Fruit fly (Drosophila melanogaster): ENCODE data around the gene CG34130.

Gene CG34130

DNA sequence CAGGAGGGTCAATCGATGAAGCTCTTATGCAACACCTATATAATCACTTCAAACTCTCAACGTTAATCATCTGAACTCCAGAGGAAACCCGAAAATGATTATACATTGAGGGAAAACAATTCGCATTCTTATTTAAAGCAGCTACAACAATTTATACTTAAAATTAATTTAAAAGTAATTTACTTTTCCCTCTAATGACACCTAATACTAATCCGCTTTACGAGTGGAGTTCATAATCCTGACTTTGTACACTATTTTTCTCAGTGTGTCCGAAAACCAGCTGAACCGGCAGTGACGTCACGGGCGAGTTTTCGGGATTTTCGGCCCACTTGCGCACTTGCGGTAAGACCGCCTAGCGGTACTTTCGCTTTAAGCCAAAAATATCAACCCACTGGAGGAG is 2.5 kb upstream of the CG34130 start:
- TF ChIP-seq Sox102F (GFP tag; optimal IDR thresholded peaks at IDR 0.05) = no peak
- TF ChIP-seq lov (optimal IDR thresholded peaks at IDR 0.05) = no peak
- no peak for TF ChIP-seq lov (GFP tag; IDR thresholded peaks at IDR 0.05)
- TF ChIP-seq Pdp1 (GFP tag; optimal IDR thresholded peaks at IDR 0.05) = peak in 1 of 2 experiments; percentile 26

DNA sequence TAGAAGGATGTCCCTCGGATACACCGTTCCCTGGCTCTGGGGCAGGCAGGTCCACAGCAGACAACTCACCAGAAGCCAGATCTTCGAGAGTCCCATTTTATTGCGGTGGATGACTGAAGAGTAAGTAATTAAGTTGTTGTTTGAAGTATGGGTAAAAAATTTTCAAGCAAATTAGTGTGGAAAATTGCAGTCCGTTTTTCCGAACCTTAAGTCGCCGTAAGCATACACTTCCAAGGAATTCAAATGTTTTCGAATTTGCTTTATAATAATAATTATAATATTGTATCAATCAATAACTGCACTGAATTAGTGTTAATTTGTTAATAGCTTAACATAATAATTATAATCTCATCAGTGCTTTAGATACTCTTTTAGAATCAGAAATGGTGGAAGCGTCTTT is 1.3 kb upstream of the CG34130 start, which contains the start of gene CG34129:
Gene CG34129, minus strand, starts transcription at position 101 of the 400 bp plus-strand sequence.
- no peak for TF ChIP-seq otp (GFP tag; IDR thresholded peaks at IDR 0.05)
- TF ChIP-seq crol (GFP tag; IDR thresholded peaks at IDR 0.05) = no peak
- no peak for TF ChIP-seq bbx (GFP tag; IDR thresholded peaks at IDR 0.05; ENCODE audit: partially characterized antibody)
- no peak for TF ChIP-seq CG7556 (GFP tag; optimal IDR thresholded peaks at IDR 0.05)
- no peak for TF ChIP-seq br (optimal IDR thresholded peaks at IDR 0.05)
- TF ChIP-seq CG10654 (GFP tag; optimal IDR thresholded peaks at IDR 0.05) = no peak
- no peak for TF ChIP-seq CG13775 (GFP tag; optimal IDR thresholded peaks at IDR 0.05)
- no peak for TF ChIP-seq CG4328 (GFP tag; optimal IDR thresholded peaks at IDR 0.05)
- TF ChIP-seq en (GFP tag; optimal IDR thresholded peaks at IDR 0.05) = no peak
- TF ChIP-seq CG31388 (GFP tag; optimal IDR thresholded peaks at IDR 0.05) = no peak
- TF ChIP-seq al (GFP tag; IDR thresholded peaks at IDR 0.05) = no peak

DNA sequence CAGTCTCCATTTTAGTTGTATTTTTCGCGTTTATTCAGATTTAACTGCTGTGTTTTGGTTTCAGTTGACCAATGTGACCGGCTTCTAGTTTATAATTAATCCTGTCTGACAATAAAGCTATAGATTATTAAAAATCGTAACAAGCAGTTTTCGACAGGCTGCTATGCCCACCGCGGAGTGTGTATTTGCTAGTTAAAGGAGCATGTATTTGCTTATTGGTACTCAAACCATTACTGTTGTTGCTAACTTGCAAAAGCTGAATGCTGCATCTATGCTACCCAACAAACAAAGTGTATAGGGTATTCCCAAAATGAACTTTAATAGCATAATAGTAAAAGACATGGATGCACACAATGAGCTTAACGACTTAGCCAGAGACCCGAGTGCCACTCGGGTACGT is 1.1 kb downstream of the CG34130 start, which contains the start of gene CG6073:
Gene CG6073, minus strand, starts transcription at position 100 of the 400 bp plus-strand sequence.
- TF ChIP-seq CG32767 (GFP tag; IDR thresholded peaks at IDR 0.05) = 0 out of 2 replicates have a peak, but pooled peaks have one; percentile 10
- TF ChIP-seq CG7271 (tag; optimal IDR thresholded peaks at IDR 0.05) = no peak
- TF ChIP-seq CG31365 (tag; optimal IDR thresholded peaks at IDR 0.05) = no peak
- peak; percentile 49 for TF ChIP-seq CG1792 (GFP tag; optimal IDR thresholded peaks at IDR 0.05)
- TF ChIP-seq ssp (GFP tag; IDR thresholded peaks at IDR 0.05) = no peak
- TF ChIP-seq CG34376 (GFP tag; optimal IDR thresholded peaks at IDR 0.05) = no peak
- TF ChIP-seq sug (tag; optimal IDR thresholded peaks at IDR 0.05) = peak; percentile 64
- TF ChIP-seq CG2712 (tag; optimal IDR thresholded peaks at IDR 0.05) = peak; percentile 61
- no peak for TF ChIP-seq CkIIα-i1 (GFP tag; IDR thresholded peaks at IDR 0.05)
- TF ChIP-seq CG5180 (GFP tag; optimal IDR thresholded peaks at IDR 0.05) = no peak
- peak; percentile 76 for TF ChIP-seq CG11456 (GFP tag; IDR thresholded peaks at IDR 0.05)
- TF ChIP-seq gcm2 (GFP tag; optimal IDR thresholded peaks at IDR 0.05) = no peak
- no peak for TF ChIP-seq CG1233 (GFP tag; optimal IDR thresholded peaks at IDR 0.05)
- peak; percentile 64 for TF ChIP-seq sob (GFP tag; IDR thresholded peaks at IDR 0.05)
- TF ChIP-seq gsb-n (tag; optimal IDR thresholded peaks at IDR 0.05) = peak; percentile 7
- TF ChIP-seq klu (GFP tag; IDR thresholded peaks at IDR 0.05) = no peak
- TF ChIP-seq Fer1 (GFP tag; optimal IDR thresholded peaks at IDR 0.05) = no peak
- TF ChIP-seq luna (GFP tag; optimal IDR thresholded peaks at IDR 0.05) = peak; percentile 64
- TF ChIP-seq Hr39 (optimal IDR thresholded peaks at IDR 0.05) = no peak
- peak; percentile 64 to 71 for TF ChIP-seq dpn (GFP tag; optimal IDR thresholded peaks at IDR 0.05)
- no peak for TF ChIP-seq Lim3 (GFP tag; IDR thresholded peaks at IDR 0.05)
- no peak for TF ChIP-seq ash1 (GFP tag; optimal IDR thresholded peaks at IDR 0.05)
- no peak for TF ChIP-seq Hand (GFP tag; optimal IDR thresholded peaks at IDR 0.05)
- peak; percentile 82 for TF ChIP-seq CG12769 (tag; optimal IDR thresholded peaks at IDR 0.05)
- no peak for TF ChIP-seq CG17568 (GFP tag; optimal IDR thresholded peaks at IDR 0.05)
- no peak for TF ChIP-seq ato (GFP tag; IDR thresholded peaks at IDR 0.05; ENCODE audit: partially characterized antibody)
- peak; percentile 46 for TF ChIP-seq CG3163 (GFP tag; optimal IDR thresholded peaks at IDR 0.05)
- no peak for TF ChIP-seq sima (GFP tag; optimal IDR thresholded peaks at IDR 0.05)
- TF ChIP-seq Optix (GFP tag; IDR thresholded peaks at IDR 0.05) = no peak
- no peak for TF ChIP-seq Asciz (GFP tag; optimal IDR thresholded peaks at IDR 0.05)
- no peak for TF ChIP-seq C15 (GFP tag; IDR thresholded peaks at IDR 0.05)
- TF ChIP-seq Usf (GFP tag; optimal IDR thresholded peaks at IDR 0.05) = no peak
- no peak for TF ChIP-seq CG8388 (GFP tag; optimal IDR thresholded peaks at IDR 0.05)
- TF ChIP-seq CG11247 (GFP tag; IDR thresholded peaks at IDR 0.05) = no peak
- TF ChIP-seq Sox102F (GFP tag; optimal IDR thresholded peaks at IDR 0.05) = peak; percentile 27
- TF ChIP-seq BtbVII (GFP tag; optimal IDR thresholded peaks at IDR 0.05) = no peak

Measured in whole organism, embryonic.